Fruit fly (Drosophila melanogaster) whole organism, embryonic: ENCODE results near the gene CG8960.

Source experiments
- CG11560 ChIP-seq: fragments of 200-800 bp; sonication (Bioruptor generic); IDR thresholded peaks from 3 replicates; pipeline ENCODE4 v1.3.6; 2022; ENCODE audit warnings: missing biosample characterization, missing genetic modification characterization
- CG12104 ChIP-seq: fragments of 200-800 bp; sonication (Bioruptor generic); optimal IDR thresholded peaks from 3 replicates; lab custom pipeline; 2016; ENCODE audit warnings: missing biosample characterization, missing genetic modification characterization
- CG13624 ChIP-seq: fragments of 200-800 bp; sonication (Bioruptor generic); optimal IDR thresholded peaks from 2 replicates; lab custom pipeline; 2016; ENCODE audit warnings: missing biosample characterization, missing genetic modification characterization
- CG14667 ChIP-seq: fragments of 200-800 bp; sonication (Bioruptor generic); IDR thresholded peaks from 2 replicates; pipeline ENCODE4 v1.3.6; 2022; ENCODE audit warnings: missing biosample characterization, missing genetic modification characterization
- CG14860 ChIP-seq: fragments of 200-800 bp; sonication (Bioruptor generic); IDR thresholded peaks from 3 replicates; pipeline ENCODE4 v1.3.6; 2022; ENCODE audit warnings: missing biosample characterization, missing genetic modification characterization; ENCODE audit not compliant: partially characterized antibody
- CG15073 ChIP-seq: fragments of 200-800 bp; sonication (Bioruptor generic); optimal IDR thresholded peaks from 2 replicates; lab custom pipeline; 2016; ENCODE audit warnings: missing biosample characterization, missing genetic modification characterization
- CG17359 ChIP-seq: fragments of 200-800 bp; sonication (Bioruptor generic); optimal IDR thresholded peaks from 3 replicates; lab custom pipeline; 2018; ENCODE audit warnings: missing biosample characterization, mild to moderate bottlenecking, missing genetic modification characterization, moderate library complexity
- CG1792 ChIP-seq: fragments of 200-800 bp; sonication (Bioruptor generic); optimal IDR thresholded peaks from 2 replicates; lab custom pipeline; 2016; ENCODE audit warnings: missing biosample characterization, missing genetic modification characterization
- CG31388 ChIP-seq: fragments of 200-800 bp; sonication (Bioruptor generic); optimal IDR thresholded peaks from 2 replicates; lab custom pipeline; 2016; ENCODE audit warnings: missing biosample characterization, missing genetic modification characterization
- CG32772 ChIP-seq: fragments of 200-800 bp; sonication (Bioruptor generic); IDR thresholded peaks from 2 replicates; pipeline ENCODE4 v1.3.6; 2022; ENCODE audit warnings: missing biosample characterization, missing genetic modification characterization
- CG3838 ChIP-seq: fragments of 200-800 bp; sonication (Bioruptor generic); optimal IDR thresholded peaks from 3 replicates; lab custom pipeline; 2016; ENCODE audit warnings: missing biosample characterization, missing genetic modification characterization
- CG4707 ChIP-seq: fragments of 200-800 bp; sonication (Bioruptor generic); optimal IDR thresholded peaks from 2 replicates; lab custom pipeline; 2018; ENCODE audit warnings: missing biosample characterization, mild to moderate bottlenecking, missing genetic modification characterization, moderate library complexity
- CG5245 ChIP-seq: fragments of 200-800 bp; sonication (Bioruptor generic); optimal IDR thresholded peaks from 3 replicates; lab custom pipeline; 2016; ENCODE audit warnings: missing biosample characterization, missing genetic modification characterization
- CG6272 ChIP-seq: fragments of 200-800 bp; sonication (Bioruptor generic); IDR thresholded peaks from 2 replicates; pipeline ENCODE4 v1.3.6; 2022; ENCODE audit warnings: missing biosample characterization, missing genetic modification characterization
- CG9437 ChIP-seq: fragments of 200-800 bp; sonication (Bioruptor generic); optimal IDR thresholded peaks from 2 replicates; lab custom pipeline; 2018; ENCODE audit warnings: missing biosample characterization, mild to moderate bottlenecking, missing genetic modification characterization
- Dek ChIP-seq: fragments of 200-800 bp; sonication (Bioruptor generic); optimal IDR thresholded peaks from 3 replicates; lab custom pipeline; 2019; ENCODE audit warnings: missing biosample characterization, mild to moderate bottlenecking, missing genetic modification characterization, moderate library complexity
- Doc2 ChIP-seq: fragments of 200-800 bp; sonication (Bioruptor generic); IDR thresholded peaks from 2 replicates; pipeline ENCODE4 v1.3.6; 2022; ENCODE audit warnings: missing biosample characterization, missing genetic modification characterization
- Doc3 ChIP-seq: fragments of 200-800 bp; sonication (Bioruptor generic); IDR thresholded peaks from 3 replicates; pipeline ENCODE4 v1.3.6; 2022; ENCODE audit warnings: missing biosample characterization, missing genetic modification characterization; ENCODE audit not compliant: partially characterized antibody
- Dref ChIP-seq: fragments of 200-800 bp; sonication (Bioruptor generic); IDR thresholded peaks from 2 replicates; pipeline ENCODE4 v1.3.6; 2022; ENCODE audit warnings: missing biosample characterization, missing genetic modification characterization
- Hr3 ChIP-seq: fragments of 200-800 bp; sonication (Bioruptor generic); optimal IDR thresholded peaks from 3 replicates; lab custom pipeline; 2016; ENCODE audit warnings: missing biosample characterization, missing genetic modification characterization
- Hr78 ChIP-seq, 2 experiments: fragments of 200-800 bp in 1 of 2; fragments of >200 bp in 1 of 2; sonication (Bioruptor generic) in 1 of 2; optimal IDR thresholded peaks; 2 replicates each; lab custom pipeline; 2017 to 2019; ENCODE audit warnings: missing biosample characterization in 2 of 2, missing genetic modification characterization in 2 of 2, mild to moderate bottlenecking in 1 of 2, moderate library complexity in 1 of 2
- Lim3 ChIP-seq: fragments of 200-800 bp; sonication (Bioruptor generic); IDR thresholded peaks from 2 replicates; pipeline ENCODE4 v1.3.6; 2022; ENCODE audit warnings: missing biosample characterization, missing genetic modification characterization
- MBD-R2 ChIP-seq: fragments of 200-800 bp; sonication (Bioruptor generic); IDR thresholded peaks from 2 replicates; pipeline ENCODE4 v1.3.6; 2022; ENCODE audit warnings: missing biosample characterization, missing genetic modification characterization
- Nf-YB ChIP-seq: fragments of 200-800 bp; sonication (Bioruptor generic); optimal IDR thresholded peaks from 3 replicates; lab custom pipeline; 2019; ENCODE audit warnings: missing biosample characterization, mild to moderate bottlenecking, missing genetic modification characterization, moderate library complexity
- Oli ChIP-seq: fragments of 200-800 bp; sonication (Bioruptor generic); optimal IDR thresholded peaks from 2 replicates; lab custom pipeline; 2018; ENCODE audit warnings: missing biosample characterization, mild to moderate bottlenecking, missing genetic modification characterization, moderate library complexity
- Opbp ChIP-seq: fragments of 200-800 bp; sonication (Bioruptor generic); IDR thresholded peaks from 3 replicates; pipeline ENCODE4 v1.3.6; 2022; ENCODE audit warnings: missing biosample characterization, missing genetic modification characterization; ENCODE audit not compliant: partially characterized antibody
- Poxn ChIP-seq: fragments of 200-800 bp; sonication (Bioruptor generic); IDR thresholded peaks from 2 replicates; pipeline ENCODE4 v1.3.6; 2022; ENCODE audit warnings: missing biosample characterization, missing genetic modification characterization
- Sry-β ChIP-seq: fragments of 200-800 bp; sonication (Bioruptor generic); optimal IDR thresholded peaks from 2 replicates; lab custom pipeline; 2018; ENCODE audit warnings: missing biosample characterization, mild to moderate bottlenecking, missing genetic modification characterization, moderate library complexity
- Usf ChIP-seq: fragments of 200-800 bp; sonication (Bioruptor generic); optimal IDR thresholded peaks from 2 replicates; lab custom pipeline; 2017; ENCODE audit warnings: missing genotype, missing biosample characterization, missing genetic modification characterization
- YL-1 ChIP-seq: fragments of 200-800 bp; sonication (Bioruptor generic); optimal IDR thresholded peaks from 3 replicates; lab custom pipeline; 2017; ENCODE audit warnings: missing biosample characterization, mild to moderate bottlenecking, missing genetic modification characterization
- bbx ChIP-seq: fragments of 200-800 bp; sonication (Bioruptor generic); IDR thresholded peaks from 2 replicates; pipeline ENCODE4 v1.3.6; 2022; ENCODE audit warnings: missing biosample characterization, missing genetic modification characterization; ENCODE audit not compliant: partially characterized antibody
- bigmax ChIP-seq: fragments of 200-800 bp; sonication (Bioruptor generic); optimal IDR thresholded peaks from 2 replicates; lab custom pipeline; 2018; ENCODE audit warnings: missing biosample characterization, mild to moderate bottlenecking, missing genetic modification characterization
- bowl ChIP-seq: fragments of 200-800 bp; sonication (Bioruptor generic); IDR thresholded peaks from 2 replicates; pipeline ENCODE4 v1.3.6; 2022; ENCODE audit warnings: missing biosample characterization, missing genetic modification characterization
- cato ChIP-seq: fragments of 200-800 bp; sonication (Bioruptor generic); optimal IDR thresholded peaks from 2 replicates; lab custom pipeline; 2016; ENCODE audit warnings: missing biosample characterization, missing genetic modification characterization, borderline replicate concordance
- chinmo ChIP-seq: fragments of 200-800 bp; sonication (Bioruptor generic); IDR thresholded peaks from 4 replicates; pipeline ENCODE4 v1.3.6; 2022; ENCODE audit warnings: missing biosample characterization, missing genetic modification characterization; ENCODE audit not compliant: partially characterized antibody
- chm ChIP-seq: fragments of 200-800 bp; sonication (Bioruptor generic); IDR thresholded peaks from 2 replicates; pipeline ENCODE4 v1.3.6; 2022; ENCODE audit warnings: missing biosample characterization, missing genetic modification characterization
- ci ChIP-seq: fragments of 200-800 bp; sonication (Bioruptor generic); IDR thresholded peaks from 3 replicates; pipeline ENCODE4 v1.3.6; 2022; ENCODE audit warnings: missing biosample characterization, missing genetic modification characterization
- grn ChIP-seq: fragments of 200-800 bp; sonication (Bioruptor generic); optimal IDR thresholded peaks from 3 replicates; lab custom pipeline; 2017; ENCODE audit warnings: missing biosample characterization, missing genetic modification characterization
- gsb-n ChIP-seq: fragments of 200-800 bp; sonication (Bioruptor generic); optimal IDR thresholded peaks from 3 replicates; lab custom pipeline; 2018; ENCODE audit warnings: missing biosample characterization, mild to moderate bottlenecking, missing genetic modification characterization
- gt ChIP-seq: fragments of 200-800 bp; sonication (Bioruptor generic); IDR thresholded peaks from 2 replicates; pipeline ENCODE4 v1.3.6; 2022; ENCODE audit warnings: missing biosample characterization, missing genetic modification characterization
- lilli ChIP-seq: fragments of 200-800 bp; sonication (Bioruptor generic); optimal IDR thresholded peaks from 3 replicates; lab custom pipeline; 2016; ENCODE audit warnings: missing biosample characterization, missing genetic modification characterization
- mirr ChIP-seq: fragments of 200-800 bp; sonication (Bioruptor generic); optimal IDR thresholded peaks from 3 replicates; lab custom pipeline; 2018; ENCODE audit warnings: missing biosample characterization, mild to moderate bottlenecking, missing genetic modification characterization
- oc ChIP-seq: fragments of 200-800 bp; sonication (Bioruptor generic); optimal IDR thresholded peaks from 2 replicates; lab custom pipeline; 2018; ENCODE audit warnings: missing biosample characterization, mild to moderate bottlenecking, missing genetic modification characterization, moderate library complexity
- org-1 ChIP-seq: fragments of 200-800 bp; sonication (Bioruptor generic); optimal IDR thresholded peaks from 2 replicates; lab custom pipeline; 2017; ENCODE audit warnings: missing biosample characterization, missing genetic modification characterization
- pb ChIP-seq: fragments of 200-800 bp; sonication (Bioruptor generic); optimal IDR thresholded peaks from 3 replicates; lab custom pipeline; 2016; ENCODE audit warnings: missing biosample characterization, missing genetic modification characterization
- phol ChIP-seq: fragments of 200-800 bp; sonication (Bioruptor generic); optimal IDR thresholded peaks from 3 replicates; lab custom pipeline; 2018; ENCODE audit warnings: missing biosample characterization, mild to moderate bottlenecking, missing genetic modification characterization, moderate library complexity
- pros ChIP-seq: fragments of 200-800 bp; sonication (Bioruptor generic); optimal IDR thresholded peaks from 3 replicates; lab custom pipeline; 2019; ENCODE audit warnings: missing biosample characterization, mild to moderate bottlenecking, missing genetic modification characterization, moderate library complexity
- sqz ChIP-seq: fragments of 200-800 bp; sonication (Bioruptor generic); optimal IDR thresholded peaks from 3 replicates; lab custom pipeline; 2018; ENCODE audit warnings: missing biosample characterization, mild to moderate bottlenecking, missing genetic modification characterization
- stc ChIP-seq: fragments of 200-800 bp; sonication (Bioruptor generic); IDR thresholded peaks from 2 replicates; pipeline ENCODE4 v1.3.6; 2022; ENCODE audit warnings: missing biosample characterization, missing genetic modification characterization
- zf30C ChIP-seq: fragments of 200-800 bp; sonication (Bioruptor generic); optimal IDR thresholded peaks from 3 replicates; lab custom pipeline; 2018; ENCODE audit warnings: missing biosample characterization, mild to moderate bottlenecking, missing genetic modification characterization
- zfh1 ChIP-seq: fragments of 200-800 bp; sonication (Bioruptor generic); IDR thresholded peaks from 3 replicates; pipeline ENCODE4 v1.3.6; 2022; ENCODE audit warnings: missing biosample characterization, missing genetic modification characterization

Gene CG8960

dm6 chr3L:2162019-2162418 is 34.8 kb upstream of the CG8960 start (continued):
- TF ChIP-seq CG14860 (GFP tag; lab: Robert Waterston, UW) = no peak
- TF ChIP-seq CG32772 = peak; percentile 75; the same call in 1 of the 2 replicates
- TF ChIP-seq Poxn (GFP tag; lab: Robert Waterston, UW) = no peak
- peak; percentile 66 for TF ChIP-seq CG6272 (GFP tag; lab: Robert Waterston, UW)
- TF ChIP-seq Opbp = no peak
- peak; percentile 21 for TF ChIP-seq Nf-YB (GFP tag; lab: Kevin White, UChicago)
- peak; percentile 97 for TF ChIP-seq ci (GFP tag; lab: Robert Waterston, UW)
- no peak for TF ChIP-seq Doc2 (GFP tag; lab: Robert Waterston, UW)
- TF ChIP-seq CG9437 (GFP tag; lab: Kevin White, UChicago) = peak; percentile 34
- TF ChIP-seq CG13624 = peak; percentile 8
- TF ChIP-seq MBD-R2 (GFP tag; lab: Robert Waterston, UW) = no peak; the same call in 1 of the 2 replicates
- peak; percentile 68 for TF ChIP-seq sqz (GFP tag; lab: Kevin White, UChicago)
- peak; percentile 89 for TF ChIP-seq CG17359 (tag; lab: Kevin White, UChicago)
- peak; percentile 70 for TF ChIP-seq Lim3
- TF ChIP-seq mirr (GFP tag; lab: Kevin White, UChicago) = no peak
- no peak for TF ChIP-seq grn (GFP tag; lab: Kevin White, UChicago)
- peak; percentile 54 for TF ChIP-seq oc (tag; lab: Kevin White, UChicago)
- peak; percentile 41 for TF ChIP-seq CG4707 (GFP tag; lab: Kevin White, UChicago)
- peak; percentile 51 for TF ChIP-seq lilli (GFP tag; lab: Kevin White, UChicago)
- TF ChIP-seq bigmax (GFP tag; lab: Kevin White, UChicago) = no peak
- peak; percentile 63 for TF ChIP-seq pb (GFP tag; lab: Kevin White, UChicago)
- TF ChIP-seq CG31388 (GFP tag; lab: Kevin White, UChicago) = peak; percentile 48
- peak; percentile 85 for TF ChIP-seq phol
- TF ChIP-seq CG12104 (GFP tag; lab: Kevin White, UChicago) = peak; percentile 47
- TF ChIP-seq bowl = peak; percentile 75
- TF ChIP-seq cato (GFP tag; lab: Kevin White, UChicago) = peak; percentile 20
- TF ChIP-seq zfh1 (GFP tag; lab: Robert Waterston, UW) = peak; percentile 87
- TF ChIP-seq chinmo (GFP tag; lab: Robert Waterston, UW) = no peak
- no peak for TF ChIP-seq YL-1 (GFP tag; lab: Kevin White, UChicago)
- TF ChIP-seq Hr3 (GFP tag; lab: Kevin White, UChicago) = peak; percentile 19
- TF ChIP-seq CG5245 (GFP tag; lab: Kevin White, UChicago) = peak; percentile 82
- no peak for TF ChIP-seq CG15073 (GFP tag; lab: Kevin White, UChicago)
- TF ChIP-seq Doc3 (GFP tag; lab: Robert Waterston, UW) = no peak
- peak; percentile 66 for TF ChIP-seq CG14667 (GFP tag; lab: Robert Waterston, UW)
- TF ChIP-seq org-1 (GFP tag; lab: Kevin White, UChicago) = peak; percentile 37
- peak; percentile 56 for TF ChIP-seq gsb-n
- TF ChIP-seq Sry-β (GFP tag; lab: Kevin White, UChicago) = peak; percentile 40
- TF ChIP-seq Dek (tag; lab: Kevin White, UChicago) = peak; percentile 30
- no peak for TF ChIP-seq zf30C (GFP tag; lab: Kevin White, UChicago)
- TF ChIP-seq CG3838 (GFP tag; lab: Kevin White, UChicago) = no peak
- no peak for TF ChIP-seq Dref
- peak; percentile 54; the same call in 2 of the 3 replicates for TF ChIP-seq CG11560 (tag; lab: Robert Waterston, UW)
- TF ChIP-seq stc = peak; percentile 87
- peak; percentile 63 for TF ChIP-seq CG1792 (GFP tag; lab: Kevin White, UChicago)
- TF ChIP-seq gt (GFP tag; lab: Robert Waterston, UW) = peak; percentile 71; the same call in 1 of the 2 replicates
- TF ChIP-seq chm (GFP tag; lab: Robert Waterston, UW) = peak; percentile 83
- peak in 1 of 2 experiments; percentile 60 for TF ChIP-seq Hr78 (GFP tag; optimal IDR thresholded peaks at IDR 0.05; lab: Kevin White, UChicago)
- TF ChIP-seq pros (GFP tag; lab: Kevin White, UChicago) = no peak
- TF ChIP-seq Usf = no peak
- peak; percentile 76 for TF ChIP-seq Oli (tag; lab: Kevin White, UChicago)
- no peak for TF ChIP-seq bbx (GFP tag; lab: Robert Waterston, UW)
